Fruit fly (Drosophila melanogaster): ENCODE data around the gene CG42367.

Gene CG42367

DNA sequence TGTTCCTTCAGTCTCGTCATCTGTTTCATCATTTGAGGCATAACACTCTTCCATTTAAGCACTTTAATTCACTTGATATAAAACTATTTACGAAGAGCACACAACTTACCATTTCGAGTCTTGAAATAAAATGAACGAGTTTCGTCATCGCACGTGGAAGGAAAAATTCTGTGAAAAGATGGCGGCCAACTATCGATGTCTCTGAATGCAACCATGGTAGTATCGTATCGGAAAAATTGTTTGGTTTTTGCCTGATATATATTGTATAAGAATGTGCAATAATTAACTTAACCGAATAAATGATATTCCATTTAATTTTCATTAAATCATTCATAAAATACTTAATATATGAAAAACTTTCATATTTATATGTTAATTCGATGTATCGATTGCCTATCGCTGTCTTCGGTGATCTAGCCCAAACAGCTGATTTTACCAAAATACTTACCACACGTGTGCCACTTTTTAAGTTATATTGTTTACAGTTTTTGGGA lies 35.5 kb upstream of the CG42367 start, which contains the start of gene Bka (continued):
- TF ChIP-seq Camta (GFP tag; optimal IDR thresholded peaks at IDR 0.05) (no peak), CG9932 (GFP tag; IDR thresholded peaks at IDR 0.05) (no peak), Hmr (GFP tag; optimal IDR thresholded peaks at IDR 0.05) (peak; percentile 77), HmgZ (tag; optimal IDR thresholded peaks at IDR 0.05) (peak; percentile 83), CG11456 (GFP tag; IDR thresholded peaks at IDR 0.05) (no peak), CG18599 (GFP tag; optimal IDR thresholded peaks at IDR 0.05) (peak; percentile 63), Hsf (GFP tag; optimal IDR thresholded peaks at IDR 0.05) (peak; percentile 17), CG13894 (tag; optimal IDR thresholded peaks at IDR 0.05) (peak; percentile 77), Asciz (GFP tag; optimal IDR thresholded peaks at IDR 0.05) (peak; percentile 52), zf30C (GFP tag; optimal IDR thresholded peaks at IDR 0.05) (no peak), B-H2 (GFP tag; optimal IDR thresholded peaks at IDR 0.05) (peak; percentile 81), CG31388 (GFP tag; optimal IDR thresholded peaks at IDR 0.05) (no peak), CG43689 (GFP tag; IDR thresholded peaks at IDR 0.05) (no peak), CG2129 (GFP tag; IDR thresholded peaks at IDR 0.05; ENCODE audit: partially characterized antibody) (peak; percentile 99), CG33557 (GFP tag; optimal IDR thresholded peaks at IDR 0.05) (peak; percentile 68), ttk (GFP tag; IDR thresholded peaks at IDR 0.05) (no peak; the same call in 1 of the 2 replicates), CG12942 (GFP tag; optimal IDR thresholded peaks at IDR 0.05) (no peak), CG10366 (GFP tag; IDR thresholded peaks at IDR 0.05) (no peak), CG17361 (GFP tag; IDR thresholded peaks at IDR 0.05) (peak; percentile 66; the same call in 2 of the 3 replicates), Fer2 (tag; optimal IDR thresholded peaks at IDR 0.05) (no peak), tll (GFP tag; optimal IDR thresholded peaks at IDR 0.05) (no peak), CG7745 (tag; optimal IDR thresholded peaks at IDR 0.05) (no peak), tx (GFP tag; optimal IDR thresholded peaks at IDR 0.05) (no peak), CG17568 (GFP tag; optimal IDR thresholded peaks at IDR 0.05) (peak; percentile 78), Oli (tag; optimal IDR thresholded peaks at IDR 0.05) (peak; percentile 31), h (optimal IDR thresholded peaks at IDR 0.05) (no peak), trh (GFP tag; optimal IDR thresholded peaks at IDR 0.05) (no peak), tap (tag; optimal IDR thresholded peaks at IDR 0.05) (peak; percentile 56), CG12391 (tag; optimal IDR thresholded peaks at IDR 0.05) (peak; percentile 78), HmgD (GFP tag; optimal IDR thresholded peaks at IDR 0.05) (no peak), shn (GFP tag; optimal IDR thresholded peaks at IDR 0.05) (no peak), z (GFP tag; IDR thresholded peaks at IDR 0.05) (no peak), CG6254 (GFP tag; optimal IDR thresholded peaks at IDR 0.05) (peak; percentile 63), fru (optimal IDR thresholded peaks at IDR 0.05) (no peak), CG10147 (GFP tag; optimal IDR thresholded peaks at IDR 0.05) (peak; percentile 75), Elba2 (GFP tag; optimal IDR thresholded peaks at IDR 0.05) (no peak), CG42726 (GFP tag; IDR thresholded peaks at IDR 0.05; ENCODE audit: partially characterized antibody) (peak; percentile 88), E2f2 (GFP tag; IDR thresholded peaks at IDR 0.05) (peak; percentile 79), Mad (GFP tag; optimal IDR thresholded peaks at IDR 0.05) (peak; percentile 15), CG1529 (GFP tag; optimal IDR thresholded peaks at IDR 0.05) (peak; percentile 26), CG18262 (tag; optimal IDR thresholded peaks at IDR 0.05) (peak; percentile 69), kni (GFP tag; optimal IDR thresholded peaks at IDR 0.05) (peak; percentile 51), Ets65A (GFP tag) (no peak), CG30403 (GFP tag; optimal IDR thresholded peaks at IDR 0.05) (peak; percentile 26), sisA (GFP tag; IDR thresholded peaks at IDR 0.05) (no peak), bab2 (GFP tag; optimal IDR thresholded peaks at IDR 0.05) (no peak), Opbp (GFP tag; IDR thresholded peaks at IDR 0.05; ENCODE audit: partially characterized antibody) (peak; percentile 95), CG5245 (GFP tag; optimal IDR thresholded peaks at IDR 0.05) (no peak), CG4617 (GFP tag; optimal IDR thresholded peaks at IDR 0.05; ENCODE audit: borderline replicate concordance) (peak; percentile 46), Atf6 (GFP tag; IDR thresholded peaks at IDR 0.05) (peak; percentile 33; the same call in 1 of the 2 replicates), CG17829 (tag; optimal IDR thresholded peaks at IDR 0.05) (peak; percentile 73)

Measured in whole organism, embryonic.